Worm (Caenorhabditis elegans): ENCODE measurements around the gene egl-1.

Gene egl-1

DNA sequence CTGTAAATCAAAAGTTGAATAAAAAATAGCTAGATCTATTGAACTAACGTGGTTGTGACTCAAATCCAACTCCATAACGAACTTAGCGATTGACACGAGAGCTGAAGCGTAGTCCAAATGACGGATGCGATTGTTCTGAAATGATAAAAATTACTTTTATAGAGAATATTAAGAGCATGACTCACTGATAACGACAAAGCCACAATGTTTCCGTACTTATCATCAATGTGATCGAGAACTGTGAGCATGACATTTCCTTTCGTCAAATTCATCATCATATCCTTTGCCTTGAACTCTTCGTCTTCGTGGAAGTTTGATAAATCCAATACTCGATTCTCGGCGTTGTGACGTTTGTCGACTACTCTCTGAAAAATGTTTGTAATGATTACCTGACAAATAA, 18.1 kb downstream of the egl-1 start:
- TF ChIP-seq nhr-11 (tag; optimal IDR thresholded peaks at IDR 0.05) (no peak), sox-4 (tag; optimal IDR thresholded peaks at IDR 0.05) (no peak), rnt-1 (tag; optimal IDR thresholded peaks at IDR 0.05) (no peak), ttx-3 (tag; optimal IDR thresholded peaks at IDR 0.05) (no peak), ceh-31 (tag; optimal IDR thresholded peaks at IDR 0.05) (no peak), ceh-45 (GFP tag; IDR thresholded peaks at IDR 0.05) (no peak), ceh-18 (tag; optimal IDR thresholded peaks at IDR 0.05) (no peak), lim-6 (tag; optimal IDR thresholded peaks at IDR 0.05) (no peak), ztf-16 (tag; optimal IDR thresholded peaks at IDR 0.05) (no peak), ceh-6 (GFP tag; optimal IDR thresholded peaks at IDR 0.05) (no peak), unc-55 (GFP tag; optimal IDR thresholded peaks at IDR 0.05) (no peak), ceh-19 (GFP tag; optimal IDR thresholded peaks at IDR 0.05) (no peak), ama-1 (optimal IDR thresholded peaks at IDR 0.05) (no peak), ref-2 (tag; optimal IDR thresholded peaks at IDR 0.05) (no peak), pat-9 (tag; optimal IDR thresholded peaks at IDR 0.05) (no peak), lin-11 (tag; optimal IDR thresholded peaks at IDR 0.05) (no peak)

DNA sequence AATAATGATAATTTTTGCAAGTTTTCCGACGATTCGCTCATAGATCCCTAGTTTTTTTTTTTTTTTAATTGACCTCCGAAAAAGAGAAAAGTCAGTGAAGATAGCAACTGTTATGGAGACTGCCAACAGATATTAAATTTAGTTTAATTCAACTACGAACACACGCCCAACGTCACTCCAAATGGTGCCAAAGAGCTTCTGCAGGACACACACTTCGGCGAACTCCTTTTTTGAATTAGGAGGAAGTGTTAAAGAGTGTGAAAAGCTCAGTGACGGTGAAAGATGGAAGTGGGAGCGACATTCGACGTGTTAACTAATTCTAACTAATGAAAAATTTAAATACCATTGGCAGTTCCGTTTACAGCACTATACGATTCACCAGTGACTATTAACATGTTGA, 20.2 kb downstream of the egl-1 start:
- TF ChIP-seq ama-1 (optimal IDR thresholded peaks at IDR 0.05) (no peak), fkh-10 (GFP tag; optimal IDR thresholded peaks at IDR 0.05) (no peak), dve-1 (tag; optimal IDR thresholded peaks at IDR 0.05) (no peak)

- no peak for TF ChIP-seq sox-2 (GFP tag; IDR thresholded peaks at IDR 0.05)
- TF ChIP-seq nhr-11 (tag; optimal IDR thresholded peaks at IDR 0.05), result no peak
- TF ChIP-seq fax-1 (tag; optimal IDR thresholded peaks at IDR 0.05), result no peak
- TF ChIP-seq unc-86 (tag; optimal IDR thresholded peaks at IDR 0.05), result no peak
- TF ChIP-seq elt-4 (tag; optimal IDR thresholded peaks at IDR 0.05), result no peak
- TF ChIP-seq nfya-1 (tag; optimal IDR thresholded peaks at IDR 0.05), result no peak
- no peak for TF ChIP-seq tbx-7 (tag; optimal IDR thresholded peaks at IDR 0.05)
Observed at ce11 chrV:14409905-14410304, 22.3 kb downstream of the egl-1 start.

- TF ChIP-seq hlh-13 (GFP tag; optimal IDR thresholded peaks at IDR 0.05), result no peak
- TF ChIP-seq ceh-18 (tag; optimal IDR thresholded peaks at IDR 0.05), result no peak
- no peak for TF ChIP-seq elt-4 (tag; optimal IDR thresholded peaks at IDR 0.05)
- TF ChIP-seq ref-2 (tag; optimal IDR thresholded peaks at IDR 0.05), result no peak
- no peak for TF ChIP-seq madf-2 (tag; optimal IDR thresholded peaks at IDR 0.05)
- no peak for TF ChIP-seq sox-4 (tag; optimal IDR thresholded peaks at IDR 0.05)
Observed at ce11 chrV:14408774-14409173, 23.4 kb downstream of the egl-1 start, which contains the start of gene gnrr-2. Gene gnrr-2 (plus strand): TSS chrV:14409074.

ce11 chrV:14405647-14406046, 26.5 kb downstream of the egl-1 start:
- TF ChIP-seq F13H6.1 (tag; optimal IDR thresholded peaks at IDR 0.05), result no peak
- no peak for TF ChIP-seq sdc-2 (tag; optimal IDR thresholded peaks at IDR 0.05)
- TF ChIP-seq npax-4 (tag; optimal IDR thresholded peaks at IDR 0.05), result no peak
- TF ChIP-seq tbx-2 (tag; optimal IDR thresholded peaks at IDR 0.05), result no peak
- TF ChIP-seq dve-1 (tag; optimal IDR thresholded peaks at IDR 0.05), result no peak
- no peak for TF ChIP-seq pax-1 (tag; optimal IDR thresholded peaks at IDR 0.05)
- no peak for TF ChIP-seq unc-86 (tag; optimal IDR thresholded peaks at IDR 0.05)
- TF ChIP-seq fkh-6 (tag; optimal IDR thresholded peaks at IDR 0.05), result no peak
- TF ChIP-seq unc-42 (tag; optimal IDR thresholded peaks at IDR 0.05), result no peak
- TF ChIP-seq nhr-232 (tag; optimal IDR thresholded peaks at IDR 0.05), result no peak
- TF ChIP-seq ceh-48 (tag; optimal IDR thresholded peaks at IDR 0.05), result no peak
- TF ChIP-seq Y22D7AL.16 (tag; optimal IDR thresholded peaks at IDR 0.05), result no peak
- no peak for TF ChIP-seq elt-4 (tag; optimal IDR thresholded peaks at IDR 0.05)
- no peak for TF ChIP-seq elt-2 (tag; optimal IDR thresholded peaks at IDR 0.05)
- no peak for TF ChIP-seq fax-1 (tag; optimal IDR thresholded peaks at IDR 0.05)

Measured in whole organism, late embryonic.